Worm (Caenorhabditis elegans): Measurements from ENCODE around the gene F41E7.7.

DNA sequence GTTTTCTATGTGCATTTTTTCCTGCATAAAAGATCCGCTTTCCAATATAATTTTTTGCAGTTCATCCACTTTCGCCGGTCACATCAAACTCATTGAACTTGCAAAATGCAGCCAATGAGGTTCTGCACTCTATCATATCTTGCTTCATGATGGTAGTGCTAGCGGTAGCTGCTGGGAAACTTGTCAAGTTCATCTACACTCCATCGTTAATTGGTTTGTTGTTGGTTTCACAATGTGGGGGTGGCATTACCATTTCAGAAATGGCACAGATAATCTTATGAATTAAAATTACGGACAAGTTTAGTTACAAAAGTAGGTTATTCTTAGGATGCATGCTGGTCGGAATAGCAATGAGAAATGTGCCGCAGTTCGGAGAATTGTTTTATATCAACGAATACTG, 33.1 kb upstream of the F41E7.7 start:
- no peak for TF ChIP-seq him-1 (tag; optimal IDR thresholded peaks at IDR 0.05)
- no peak for TF ChIP-seq W03F9.2 (tag; optimal IDR thresholded peaks at IDR 0.05)

Data from whole organism, L4/young adult.